Worm (Caenorhabditis elegans) whole organism, L2 larva: ENCODE data around the gene F13H8.3.
A peak's percentile ranks its signal among the peaks of the same experiment; 100 is the strongest.

Experiments used
- C34F6.9 ChIP-seq: fragments of 150-350 bp; optimal IDR thresholded peaks from 2 replicates; lab custom pipeline; 2014; ENCODE audit warnings: missing biosample characterization, missing genetic modification characterization
- F13H6.1 ChIP-seq: sonication (generic microtip); optimal IDR thresholded peaks from 2 replicates; lab custom pipeline; 2016; ENCODE audit warnings: missing genetic modification characterization, missing compliant biosample characterization
- R02D3.7 ChIP-seq: fragments of 150-350 bp; optimal IDR thresholded peaks from 2 replicates; lab custom pipeline; 2014; ENCODE audit warnings: missing biosample characterization, missing genetic modification characterization
- Y55F3AM.14 ChIP-seq: fragments of 200-800 bp; sonication (Bioruptor generic); optimal IDR thresholded peaks from 2 replicates; lab custom pipeline; 2018; ENCODE audit warnings: mild to moderate bottlenecking, missing genetic modification characterization, missing compliant biosample characterization
- ZK546.5 ChIP-seq: sonication (generic microtip); optimal IDR thresholded peaks from 2 replicates; lab custom pipeline; 2017; ENCODE audit warnings: missing biosample characterization, missing genetic modification characterization
- alr-1 ChIP-seq: fragments of 150-350 bp; optimal IDR thresholded peaks from 2 replicates; lab custom pipeline; 2014; ENCODE audit warnings: missing biosample characterization, missing genetic modification characterization
- aly-2 ChIP-seq: fragments of 150-350 bp; optimal IDR thresholded peaks from 2 replicates; lab custom pipeline; 2014; ENCODE audit warnings: missing biosample characterization, missing genetic modification characterization
- ama-1 ChIP-seq: fragments of 150-350 bp; optimal IDR thresholded peaks from 2 replicates; lab custom pipeline; 2018; ENCODE audit warnings: inconsistent platforms
- blmp-1 ChIP-seq: sonication (generic microtip); optimal IDR thresholded peaks from 2 replicates; lab custom pipeline; 2017; ENCODE audit warnings: missing genetic modification characterization, mild to moderate bottlenecking, missing compliant biosample characterization, antibody characterized with exemption, moderate library complexity; ENCODE audit not compliant: insufficient read depth
- ceh-16 ChIP-seq: fragments of 150-350 bp; optimal IDR thresholded peaks from 2 replicates; lab custom pipeline; 2014; ENCODE audit warnings: missing biosample characterization, missing genetic modification characterization
- ceh-82 ChIP-seq: fragments of 150-350 bp; optimal IDR thresholded peaks from 2 replicates; lab custom pipeline; 2014; ENCODE audit warnings: missing biosample characterization, missing genetic modification characterization
- crh-2 ChIP-seq: sonication (generic microtip); optimal IDR thresholded peaks from 2 replicates; lab custom pipeline; 2017; ENCODE audit warnings: missing biosample characterization, missing genetic modification characterization
- dmd-4 ChIP-seq: sonication (generic microtip); optimal IDR thresholded peaks from 2 replicates; lab custom pipeline; 2017; ENCODE audit warnings: missing biosample characterization, missing genetic modification characterization
- egl-27 ChIP-seq: sonication (generic microtip); optimal IDR thresholded peaks from 3 replicates; lab custom pipeline; 2017; ENCODE audit warnings: missing biosample characterization, missing genetic modification reagents, missing genetic modification characterization
- elt-1 ChIP-seq: fragments of 150-350 bp; optimal IDR thresholded peaks from 2 replicates; lab custom pipeline; 2014; ENCODE audit warnings: missing biosample characterization, missing genetic modification characterization
- elt-3 ChIP-seq: sonication (generic microtip); optimal IDR thresholded peaks from 2 replicates; lab custom pipeline; 2017; ENCODE audit warnings: missing biosample characterization, missing genetic modification characterization
- fos-1 ChIP-seq: fragments of 150-350 bp; optimal IDR thresholded peaks from 2 replicates; lab custom pipeline; 2014; ENCODE audit warnings: missing biosample characterization, missing genetic modification characterization
- gmeb-1 ChIP-seq: fragments of 150-350 bp; optimal IDR thresholded peaks from 2 replicates; lab custom pipeline; 2014; ENCODE audit warnings: missing biosample characterization, missing genetic modification characterization
- lin-11 ChIP-seq: fragments of 150-350 bp; sonication (generic microtip); optimal IDR thresholded peaks from 2 replicates; lab custom pipeline; 2014; ENCODE audit warnings: missing biosample characterization, missing genetic modification characterization, inconsistent platforms, mixed read lengths
- lin-13 ChIP-seq: fragments of 150-350 bp; optimal IDR thresholded peaks from 2 replicates; lab custom pipeline; 2014; ENCODE audit warnings: missing biosample characterization, missing genetic modification reagents, missing genetic modification characterization
- lin-39 ChIP-seq: fragments of 150-350 bp; optimal IDR thresholded peaks from 2 replicates; lab custom pipeline; 2014; ENCODE audit warnings: missing biosample characterization, missing genetic modification reagents, missing genetic modification characterization
- lsy-2 ChIP-seq, 2 experiments: fragments of 150-350 bp in 1 of 2; sonication (generic microtip) in 1 of 2; optimal IDR thresholded peaks; 2 replicates each; lab custom pipeline; 2014 to 2017; ENCODE audit warnings: missing biosample characterization in 2 of 2, missing genetic modification characterization in 2 of 2
- mab-5 ChIP-seq: fragments of 150-350 bp; optimal IDR thresholded peaks from 2 replicates; lab custom pipeline; 2014; ENCODE audit warnings: missing biosample characterization, missing genetic modification characterization
- mbf-1 ChIP-seq: sonication (generic microtip); optimal IDR thresholded peaks from 2 replicates; lab custom pipeline; 2017; ENCODE audit warnings: missing biosample characterization, missing genetic modification characterization
- mdl-1 ChIP-seq, 2 experiments: fragments of 150-350 bp in 1 of 2; sonication (generic microtip) in 1 of 2; optimal IDR thresholded peaks; 2 replicates each; lab custom pipeline; 2017; ENCODE audit warnings: missing biosample characterization in 2 of 2, missing genetic modification characterization in 2 of 2
- nhr-10 ChIP-seq: sonication (generic microtip); optimal IDR thresholded peaks from 2 replicates; lab custom pipeline; 2017; ENCODE audit warnings: missing biosample characterization, missing genetic modification characterization
- nhr-11 ChIP-seq: fragments of 150-350 bp; optimal IDR thresholded peaks from 2 replicates; lab custom pipeline; 2014; ENCODE audit warnings: missing biosample characterization, missing genetic modification characterization
- nhr-12 ChIP-seq: fragments of 150-350 bp; optimal IDR thresholded peaks from 2 replicates; lab custom pipeline; 2014; ENCODE audit warnings: missing biosample characterization, missing genetic modification characterization
- nhr-129 ChIP-seq: fragments of 150-350 bp; optimal IDR thresholded peaks from 2 replicates; lab custom pipeline; 2014; ENCODE audit warnings: missing biosample characterization, missing genetic modification characterization
- nhr-21 ChIP-seq: fragments of 150-350 bp; optimal IDR thresholded peaks from 2 replicates; lab custom pipeline; 2014; ENCODE audit warnings: missing biosample characterization, missing genetic modification characterization
- nhr-23 ChIP-seq: fragments of 150-350 bp; optimal IDR thresholded peaks from 2 replicates; lab custom pipeline; 2014; ENCODE audit warnings: missing biosample characterization, missing genetic modification reagents, missing genetic modification characterization
- nhr-237 ChIP-seq: fragments of 150-350 bp; optimal IDR thresholded peaks from 2 replicates; lab custom pipeline; 2014; ENCODE audit warnings: missing biosample characterization, missing genetic modification characterization
- nhr-25 ChIP-seq: fragments of 150-350 bp; sonication (generic microtip); optimal IDR thresholded peaks from 3 replicates; lab custom pipeline; 2014; ENCODE audit warnings: missing biosample characterization, missing genetic modification characterization
- nhr-6 ChIP-seq: fragments of 150-350 bp; optimal IDR thresholded peaks from 2 replicates; lab custom pipeline; 2014; ENCODE audit warnings: missing biosample characterization, missing genetic modification characterization
- nhr-77 ChIP-seq: fragments of 150-350 bp; optimal IDR thresholded peaks from 2 replicates; lab custom pipeline; 2014; ENCODE audit warnings: missing biosample characterization, missing genetic modification characterization
- peb-1 ChIP-seq: fragments of 150-350 bp; optimal IDR thresholded peaks from 2 replicates; lab custom pipeline; 2014; ENCODE audit warnings: missing biosample characterization, missing genetic modification characterization
- sem-4 ChIP-seq: fragments of 150-350 bp; optimal IDR thresholded peaks from 2 replicates; lab custom pipeline; 2014; ENCODE audit warnings: missing biosample characterization, missing genetic modification reagents, missing genetic modification characterization
- skn-1 ChIP-seq: sonication (generic microtip); optimal IDR thresholded peaks from 2 replicates; lab custom pipeline; 2017; ENCODE audit warnings: missing biosample characterization, missing genetic modification characterization
- sma-3 ChIP-seq: sonication (generic microtip); optimal IDR thresholded peaks from 2 replicates; lab custom pipeline; 2016; ENCODE audit warnings: missing genetic modification reagents, missing genetic modification characterization, missing compliant biosample characterization
- sma-9 ChIP-seq, 2 experiments: fragments of 150-350 bp in 1 of 2; sonication (generic microtip) in 1 of 2; optimal IDR thresholded peaks; 2 replicates each; lab custom pipeline; 2014 to 2016; ENCODE audit warnings: missing genetic modification characterization in 2 of 2, mild to moderate bottlenecking in 1 of 2, missing biosample characterization in 1 of 2, missing compliant biosample characterization in 1 of 2, missing genetic modification reagents in 1 of 2, moderate library complexity in 1 of 2
- snpc-4 ChIP-seq: fragments of 150-350 bp; optimal IDR thresholded peaks from 2 replicates; lab custom pipeline; 2014; ENCODE audit warnings: missing biosample characterization, missing genetic modification characterization
- unc-39 ChIP-seq: fragments of 150-350 bp; optimal IDR thresholded peaks from 2 replicates; lab custom pipeline; 2014; ENCODE audit warnings: missing biosample characterization, missing genetic modification characterization
- unc-55 ChIP-seq: fragments of 150-350 bp; sonication (generic microtip); optimal IDR thresholded peaks from 3 replicates; lab custom pipeline; 2014; ENCODE audit warnings: missing biosample characterization, missing genetic modification reagents, missing genetic modification characterization
- unc-62 ChIP-seq: fragments of 150-350 bp; optimal IDR thresholded peaks from 2 replicates; lab custom pipeline; 2014; ENCODE audit warnings: missing biosample characterization, missing genetic modification reagents, missing genetic modification characterization
- zag-1 ChIP-seq: fragments of 150-350 bp; optimal IDR thresholded peaks from 2 replicates; lab custom pipeline; 2014; ENCODE audit warnings: missing biosample characterization, missing genetic modification characterization
- ztf-1 ChIP-seq: fragments of 200-800 bp; sonication (Bioruptor generic); conservative IDR thresholded peaks from 2 replicates; pipeline ENCODE4 v1.3.6; 2022; ENCODE audit warnings: missing genetic modification characterization, missing compliant biosample characterization
- ztf-11 ChIP-seq: sonication (generic microtip); optimal IDR thresholded peaks from 2 replicates; lab custom pipeline; 2017; ENCODE audit warnings: missing biosample characterization, missing genetic modification characterization
- ztf-4 ChIP-seq: fragments of 150-350 bp; optimal IDR thresholded peaks from 2 replicates; lab custom pipeline; 2014; ENCODE audit warnings: missing biosample characterization, missing genetic modification characterization

F13H8.3 gene

DNA sequence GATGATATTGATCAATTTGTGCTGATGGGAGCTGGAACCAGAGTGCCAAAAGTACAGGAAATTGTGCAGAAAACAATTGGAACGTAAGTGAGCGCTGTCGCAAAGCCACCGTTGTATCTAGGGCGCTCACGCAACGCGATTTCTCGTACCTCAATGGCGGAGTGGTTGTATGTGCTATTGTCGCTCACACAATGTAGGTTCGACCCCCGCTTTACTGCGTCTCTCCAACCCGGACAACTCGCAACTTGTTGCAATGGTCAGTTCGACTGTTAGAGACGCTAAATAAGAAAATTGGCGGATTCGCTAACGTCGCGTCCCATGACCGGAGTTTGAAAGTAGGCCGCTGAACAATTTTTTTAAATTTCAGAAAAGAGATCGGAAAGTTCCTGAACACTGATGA is 15.3 kb upstream of the F13H8.3 start (continued):
- peak; percentile 40 for TF ChIP-seq fos-1 (tag; lab: Kevin White, UChicago)

- no peak for TF ChIP-seq sem-4 (tag; lab: Kevin White, UChicago)
- TF ChIP-seq lin-13 (GFP tag; lab: Kevin White, UChicago), result peak; percentile 65
- no peak for TF ChIP-seq lin-39 (tag; lab: Kevin White, UChicago)
- peak; percentile 98 for TF ChIP-seq gmeb-1 (tag; lab: Kevin White, UChicago)
- no peak for TF ChIP-seq nhr-23 (tag; lab: Kevin White, UChicago)
- peak; percentile 65 for TF ChIP-seq F13H6.1 (tag; lab: Kevin White, UChicago)
- TF ChIP-seq dmd-4 (tag; lab: Kevin White, UChicago), result no peak
- TF ChIP-seq egl-27 (tag; lab: Kevin White, UChicago), result no peak
- TF ChIP-seq fos-1 (tag; lab: Kevin White, UChicago), result peak; percentile 62
- peak; percentile 43 for TF ChIP-seq mab-5 (tag; lab: Kevin White, UChicago)
- TF ChIP-seq crh-2 (tag; lab: Kevin White, UChicago), result peak; percentile 89
- TF ChIP-seq unc-39 (tag; lab: Kevin White, UChicago), result no peak
- TF ChIP-seq nhr-12 (tag; lab: Kevin White, UChicago), result no peak
- TF ChIP-seq elt-1 (tag; lab: Kevin White, UChicago), result no peak
- peak; percentile 70 for TF ChIP-seq sma-9 (GFP tag; optimal IDR thresholded peaks at IDR 0.05; lab: Kevin White, UChicago)
- TF ChIP-seq sma-9 (tag; optimal IDR thresholded peaks at IDR 0.05; lab: Kevin White, UChicago), result no peak
- TF ChIP-seq unc-62 (GFP tag; lab: Kevin White, UChicago), result no peak
- no peak for TF ChIP-seq R02D3.7 (tag; lab: Kevin White, UChicago)
- no peak for TF ChIP-seq peb-1 (tag; lab: Kevin White, UChicago)
- no peak for TF ChIP-seq mbf-1 (tag; lab: Kevin White, UChicago)
- no peak for TF ChIP-seq nhr-11 (tag; lab: Kevin White, UChicago)
- peak; percentile 75 for TF ChIP-seq nhr-25 (tag; lab: Kevin White, UChicago)
- TF ChIP-seq nhr-237, result no peak
- peak; percentile 93 for TF ChIP-seq unc-55 (GFP tag; lab: Kevin White, UChicago)
- TF ChIP-seq ZK546.5 (tag; lab: Kevin White, UChicago), result no peak
- no peak for TF ChIP-seq nhr-77 (tag; lab: Kevin White, UChicago)
- peak; percentile 23 for TF ChIP-seq ama-1 (lab: Kevin White, UChicago)
- peak; percentile 3 for TF ChIP-seq snpc-4 (tag; lab: Kevin White, UChicago)
- peak; percentile 66 to 90 for TF ChIP-seq lsy-2 (tag; optimal IDR thresholded peaks at IDR 0.05; lab: Kevin White, UChicago)
- peak; percentile 74 for TF ChIP-seq lin-11 (tag; lab: Kevin White, UChicago)
- TF ChIP-seq blmp-1 (tag; lab: Kevin White, UChicago), result no peak
- no peak for TF ChIP-seq ceh-16
- no peak for TF ChIP-seq ztf-11 (tag; lab: Kevin White, UChicago)
- TF ChIP-seq nhr-129 (tag; lab: Kevin White, UChicago), result peak; percentile 92
- no peak for TF ChIP-seq aly-2 (tag; lab: Kevin White, UChicago)
- no peak for TF ChIP-seq ztf-1 (GFP tag; lab: Robert Waterston, UW)
- peak; percentile 11 for TF ChIP-seq ceh-82
- peak; percentile 84 for TF ChIP-seq C34F6.9 (tag; lab: Kevin White, UChicago)
- no peak for TF ChIP-seq alr-1 (tag; lab: Kevin White, UChicago)
- peak; percentile 43 for TF ChIP-seq nhr-6 (tag; lab: Kevin White, UChicago)
- TF ChIP-seq nhr-10 (tag; lab: Kevin White, UChicago), result no peak
- no peak for TF ChIP-seq Y55F3AM.14 (GFP tag; lab: Kevin White, UChicago)
- TF ChIP-seq ztf-4 (tag; lab: Kevin White, UChicago), result peak; percentile 72
- no peak for TF ChIP-seq mdl-1 (tag; optimal IDR thresholded peaks at IDR 0.05; lab: Kevin White, UChicago)
- no peak for TF ChIP-seq zag-1 (tag; lab: Kevin White, UChicago)
- TF ChIP-seq sma-3 (GFP tag; lab: Kevin White, UChicago), result peak; percentile 66
- TF ChIP-seq elt-3 (tag; lab: Kevin White, UChicago), result no peak
- no peak for TF ChIP-seq skn-1 (tag; lab: Kevin White, UChicago)
- TF ChIP-seq nhr-21 (tag; lab: Kevin White, UChicago), result peak; percentile 68
Measured at ce11 chrII:6250782-6251461, 12.9 kb upstream of the F13H8.3 start, which contains the start of gene phb-2. Gene phb-2 (plus strand): TSS chrII:6251411.
